Worm (Caenorhabditis elegans) whole organism, early embryonic: ENCODE measurements around the gene ZC250.2.

Source experiments
- B0310.2 ChIP-seq: sonication (generic microtip); optimal IDR thresholded peaks from 2 replicates; lab custom pipeline; 2016; ENCODE audit warnings: mild to moderate bottlenecking, missing genetic modification characterization, missing compliant biosample characterization
- ama-1 ChIP-seq: fragments of 150-350 bp; optimal IDR thresholded peaks from 2 replicates; lab custom pipeline; 2014
- ceh-13 ChIP-seq: fragments of 200-800 bp; sonication (Bioruptor generic); optimal IDR thresholded peaks from 2 replicates; lab custom pipeline; 2018; ENCODE audit warnings: mild to moderate bottlenecking, missing genetic modification characterization, missing compliant biosample characterization
- ets-7 ChIP-seq: sonication (generic microtip); optimal IDR thresholded peaks from 2 replicates; lab custom pipeline; 2016; ENCODE audit warnings: missing genotype, missing genetic modification characterization, missing compliant biosample characterization
- flt-1 ChIP-seq: fragments of 200-800 bp; sonication (Bioruptor generic); IDR thresholded peaks from 2 replicates; pipeline ENCODE4 v1.3.6; 2022; ENCODE audit warnings: missing genetic modification characterization, missing compliant biosample characterization
- hmbx-1 ChIP-seq: sonication (generic microtip); optimal IDR thresholded peaks from 2 replicates; lab custom pipeline; 2016; ENCODE audit warnings: mild to moderate bottlenecking, missing genetic modification characterization, missing compliant biosample characterization
- hmg-4 ChIP-seq: fragments of 200-800 bp; sonication (Bioruptor generic); optimal IDR thresholded peaks from 2 replicates; lab custom pipeline; 2018; ENCODE audit warnings: mild to moderate bottlenecking, missing genetic modification characterization, missing compliant biosample characterization
- hnd-1 ChIP-seq: sonication (generic microtip); optimal IDR thresholded peaks from 2 replicates; lab custom pipeline; 2016; ENCODE audit warnings: missing genetic modification characterization, missing compliant biosample characterization
- pes-1 ChIP-seq: fragments of 200-800 bp; sonication (Bioruptor generic); IDR thresholded peaks from 2 replicates; pipeline ENCODE4 v1.3.6; 2022; ENCODE audit warnings: missing genetic modification reagents, missing genetic modification characterization, missing compliant biosample characterization
- scrt-1 ChIP-seq: fragments of 200-800 bp; sonication (Bioruptor generic); IDR thresholded peaks from 2 replicates; pipeline ENCODE4 v1.3.6; 2022; ENCODE audit warnings: missing genetic modification characterization, missing compliant biosample characterization
- tbx-37 ChIP-seq: fragments of 200-800 bp; sonication (Bioruptor generic); conservative IDR thresholded peaks from 2 replicates; pipeline ENCODE4 v1.3.6; 2022; ENCODE audit warnings: missing genetic modification reagents, missing genetic modification characterization, missing compliant biosample characterization
- tra-4 ChIP-seq: sonication (generic microtip); optimal IDR thresholded peaks from 2 replicates; lab custom pipeline; 2017; ENCODE audit warnings: missing genetic modification characterization, missing compliant biosample characterization

- TF ChIP-seq hnd-1 = no peak
- TF ChIP-seq ama-1 (lab: Kevin White, UChicago) = no peak
- no peak for TF ChIP-seq hmbx-1 (tag; lab: Kevin White, UChicago)
- no peak for TF ChIP-seq ceh-13
- no peak for TF ChIP-seq B0310.2 (tag; lab: Kevin White, UChicago)
- TF ChIP-seq scrt-1 (GFP tag; lab: Robert Waterston, UW) = no peak
- no peak for TF ChIP-seq pes-1 (GFP tag; lab: Robert Waterston, UW)
- TF ChIP-seq flt-1 (GFP tag; lab: Robert Waterston, UW) = no peak
- TF ChIP-seq hmg-4 (GFP tag; lab: Kevin White, UChicago) = no peak
- TF ChIP-seq tbx-37 = no peak
- TF ChIP-seq tra-4 (tag; lab: Kevin White, UChicago) = no peak
- no peak for TF ChIP-seq ets-7 (tag; lab: Kevin White, UChicago)
Measured at ce11 chrV:5820401-5820800, 28.3 kb downstream of the ZC250.2 start.
